Fruit fly (Drosophila melanogaster): ENCODE data around the gene Zaf1.

Zaf1 gene

DNA sequence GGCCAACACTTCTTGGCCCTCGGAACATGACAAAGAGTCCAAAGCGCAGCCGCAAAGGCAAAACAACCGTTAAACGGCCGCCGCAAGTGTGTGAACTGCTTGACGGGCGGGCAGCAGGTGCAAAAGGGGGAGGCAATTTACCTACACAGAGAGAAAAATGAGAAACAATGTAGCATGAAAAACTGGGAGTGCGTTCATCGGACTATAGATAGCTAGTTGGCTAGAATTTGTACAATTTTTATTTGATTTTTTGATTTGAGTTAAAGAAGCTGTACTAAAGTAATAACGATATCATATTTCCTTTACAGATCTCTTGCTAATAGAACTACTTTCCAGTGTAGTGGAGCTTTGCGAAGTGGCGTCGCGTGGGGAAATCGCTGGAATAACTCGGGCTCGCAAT lies 29.9 kb downstream of the Zaf1 start (continued):
- TF ChIP-seq ss (GFP tag; optimal IDR thresholded peaks at IDR 0.05), result peak in 1 of 2 experiments; percentile 19
- TF ChIP-seq esn (GFP tag; optimal IDR thresholded peaks at IDR 0.05), result peak; percentile 10
- TF ChIP-seq fd59A (GFP tag; optimal IDR thresholded peaks at IDR 0.05), result peak; percentile 5
- TF ChIP-seq CG6163 (GFP tag; IDR thresholded peaks at IDR 0.05), result peak; percentile 51; the same call in 1 of the 3 replicates
- no peak for TF ChIP-seq cyc (GFP tag; optimal IDR thresholded peaks at IDR 0.05)
- no peak for TF ChIP-seq pdm3 (GFP tag; optimal IDR thresholded peaks at IDR 0.05)
- peak; percentile 2 for TF ChIP-seq CG6792 (GFP tag; optimal IDR thresholded peaks at IDR 0.05)
- TF ChIP-seq topi (GFP tag; optimal IDR thresholded peaks at IDR 0.05), result no peak
- TF ChIP-seq eg (GFP tag; IDR thresholded peaks at IDR 0.05), result peak; percentile 74
- TF ChIP-seq vri (GFP tag; optimal IDR thresholded peaks at IDR 0.05), result no peak
- no peak for TF ChIP-seq CG10631 (GFP tag; optimal IDR thresholded peaks at IDR 0.05)
- TF ChIP-seq CG8119 (GFP tag; IDR thresholded peaks at IDR 0.05), result peak; percentile 75
- TF ChIP-seq svp (GFP tag), result no peak
- peak; percentile 51 for TF ChIP-seq Lpt (GFP tag; optimal IDR thresholded peaks at IDR 0.05)
- TF ChIP-seq CG32006 (GFP tag; optimal IDR thresholded peaks at IDR 0.05), result peak; percentile 79
- TF ChIP-seq CG4318 (GFP tag; optimal IDR thresholded peaks at IDR 0.05), result peak; percentile 60
- peak; percentile 28 for TF ChIP-seq CG3032 (tag; optimal IDR thresholded peaks at IDR 0.05)
- no peak for TF ChIP-seq Eip93F (GFP tag; optimal IDR thresholded peaks at IDR 0.05)
- no peak for TF ChIP-seq Sox102F (GFP tag; optimal IDR thresholded peaks at IDR 0.05)
- TF ChIP-seq CG11762 (GFP tag; optimal IDR thresholded peaks at IDR 0.05; ENCODE audit: insufficient read depth), result peak; percentile 22
- peak; percentile 6 for TF ChIP-seq lz (GFP tag; optimal IDR thresholded peaks at IDR 0.05)
- TF ChIP-seq OdsH (GFP tag; optimal IDR thresholded peaks at IDR 0.05), result no peak
- TF ChIP-seq fkh (GFP tag; optimal IDR thresholded peaks at IDR 0.05), result no peak
- TF ChIP-seq salr (GFP tag; optimal IDR thresholded peaks at IDR 0.05), result peak in 1 of 2 experiments; percentile 28
- TF ChIP-seq CG10669 (GFP tag; optimal IDR thresholded peaks at IDR 0.05), result no peak
- TF ChIP-seq CG15336 (GFP tag; IDR thresholded peaks at IDR 0.05), result peak; percentile 73
- no peak for TF ChIP-seq Hr4 (GFP tag; optimal IDR thresholded peaks at IDR 0.05)
- peak; percentile 6 for TF ChIP-seq dac (GFP tag; optimal IDR thresholded peaks at IDR 0.05)
- TF ChIP-seq CG6808 (GFP tag; optimal IDR thresholded peaks at IDR 0.05), result no peak
- no peak for TF ChIP-seq CG7368 (GFP tag; optimal IDR thresholded peaks at IDR 0.05)
- peak; percentile 8 for TF ChIP-seq CG34406 (GFP tag; optimal IDR thresholded peaks at IDR 0.05)
- peak; percentile 32 for TF ChIP-seq CG3919 (GFP tag; optimal IDR thresholded peaks at IDR 0.05)
- TF ChIP-seq Gug (GFP tag; IDR thresholded peaks at IDR 0.05), result no peak; the same call in 1 of the 2 replicates
- TF ChIP-seq CG6276 (GFP tag; optimal IDR thresholded peaks at IDR 0.05), result peak; percentile 42
- TF ChIP-seq Smox (GFP tag; optimal IDR thresholded peaks at IDR 0.05), result no peak
- TF ChIP-seq CG31627 (GFP tag; optimal IDR thresholded peaks at IDR 0.05), result no peak

dm6 chr3R:11589764-11590358 lies 35.6 kb downstream of the Zaf1 start, which contains the start of gene CG6791:
Gene CG6791 (minus strand): TSS chr3R:11590146.
- TF ChIP-seq CG6792 (GFP tag; optimal IDR thresholded peaks at IDR 0.05) (no peak), CG8632 (GFP tag; optimal IDR thresholded peaks at IDR 0.05) (no peak), CG10669 (GFP tag; optimal IDR thresholded peaks at IDR 0.05) (no peak), eg (GFP tag; IDR thresholded peaks at IDR 0.05) (no peak), pdm3 (GFP tag; optimal IDR thresholded peaks at IDR 0.05) (no peak), CG8119 (GFP tag; IDR thresholded peaks at IDR 0.05) (no peak), fkh (GFP tag; optimal IDR thresholded peaks at IDR 0.05) (no peak), fd59A (GFP tag; optimal IDR thresholded peaks at IDR 0.05) (no peak), CG10631 (GFP tag; optimal IDR thresholded peaks at IDR 0.05) (no peak), CG16779 (tag; optimal IDR thresholded peaks at IDR 0.05) (no peak), cyc (GFP tag; optimal IDR thresholded peaks at IDR 0.05) (no peak), Smox (GFP tag; optimal IDR thresholded peaks at IDR 0.05) (no peak), CG11902 (GFP tag; optimal IDR thresholded peaks at IDR 0.05) (no peak), Blimp-1 (GFP tag; optimal IDR thresholded peaks at IDR 0.05) (no peak), CG1621 (tag; optimal IDR thresholded peaks at IDR 0.05) (no peak), CG6276 (GFP tag; optimal IDR thresholded peaks at IDR 0.05) (no peak), Sox102F (GFP tag; optimal IDR thresholded peaks at IDR 0.05) (no peak), CG3032 (tag; optimal IDR thresholded peaks at IDR 0.05) (no peak)
